Worm (Caenorhabditis elegans) whole organism, L2 larva: ENCODE measurements around the gene clc-28.

Experiments
- ZK546.5 ChIP-seq: sonication (generic microtip); optimal IDR thresholded peaks from 2 replicates; lab custom pipeline; 2017; ENCODE audit warnings: missing biosample characterization, missing genetic modification characterization
- alr-1 ChIP-seq: fragments of 150-350 bp; optimal IDR thresholded peaks from 2 replicates; lab custom pipeline; 2014; ENCODE audit warnings: missing biosample characterization, missing genetic modification characterization
- ama-1 ChIP-seq: fragments of 150-350 bp; optimal IDR thresholded peaks from 2 replicates; lab custom pipeline; 2018; ENCODE audit warnings: inconsistent platforms
- blmp-1 ChIP-seq: sonication (generic microtip); optimal IDR thresholded peaks from 2 replicates; lab custom pipeline; 2017; ENCODE audit warnings: missing genetic modification characterization, mild to moderate bottlenecking, missing compliant biosample characterization, antibody characterized with exemption, moderate library complexity; ENCODE audit not compliant: insufficient read depth
- ceh-16 ChIP-seq: fragments of 150-350 bp; optimal IDR thresholded peaks from 2 replicates; lab custom pipeline; 2014; ENCODE audit warnings: missing biosample characterization, missing genetic modification characterization
- crh-2 ChIP-seq: sonication (generic microtip); optimal IDR thresholded peaks from 2 replicates; lab custom pipeline; 2017; ENCODE audit warnings: missing biosample characterization, missing genetic modification characterization
- dmd-4 ChIP-seq: sonication (generic microtip); optimal IDR thresholded peaks from 2 replicates; lab custom pipeline; 2017; ENCODE audit warnings: missing biosample characterization, missing genetic modification characterization
- egl-27 ChIP-seq: sonication (generic microtip); optimal IDR thresholded peaks from 3 replicates; lab custom pipeline; 2017; ENCODE audit warnings: missing biosample characterization, missing genetic modification reagents, missing genetic modification characterization
- elt-1 ChIP-seq: fragments of 150-350 bp; optimal IDR thresholded peaks from 2 replicates; lab custom pipeline; 2014; ENCODE audit warnings: missing biosample characterization, missing genetic modification characterization
- elt-3 ChIP-seq: sonication (generic microtip); optimal IDR thresholded peaks from 2 replicates; lab custom pipeline; 2017; ENCODE audit warnings: missing biosample characterization, missing genetic modification characterization
- fos-1 ChIP-seq: fragments of 150-350 bp; optimal IDR thresholded peaks from 2 replicates; lab custom pipeline; 2014; ENCODE audit warnings: missing biosample characterization, missing genetic modification characterization
- gmeb-1 ChIP-seq: fragments of 150-350 bp; optimal IDR thresholded peaks from 2 replicates; lab custom pipeline; 2014; ENCODE audit warnings: missing biosample characterization, missing genetic modification characterization
- lin-13 ChIP-seq: fragments of 150-350 bp; optimal IDR thresholded peaks from 2 replicates; lab custom pipeline; 2014; ENCODE audit warnings: missing biosample characterization, missing genetic modification reagents, missing genetic modification characterization
- lin-39 ChIP-seq: fragments of 150-350 bp; optimal IDR thresholded peaks from 2 replicates; lab custom pipeline; 2014; ENCODE audit warnings: missing biosample characterization, missing genetic modification reagents, missing genetic modification characterization
- lsy-2 ChIP-seq, 2 experiments: fragments of 150-350 bp in 1 of 2; sonication (generic microtip) in 1 of 2; optimal IDR thresholded peaks; 2 replicates each; lab custom pipeline; 2014 to 2017; ENCODE audit warnings: missing biosample characterization in 2 of 2, missing genetic modification characterization in 2 of 2
- mab-5 ChIP-seq: fragments of 150-350 bp; optimal IDR thresholded peaks from 2 replicates; lab custom pipeline; 2014; ENCODE audit warnings: missing biosample characterization, missing genetic modification characterization
- mdl-1 ChIP-seq, 2 experiments: fragments of 150-350 bp in 1 of 2; sonication (generic microtip) in 1 of 2; optimal IDR thresholded peaks; 2 replicates each; lab custom pipeline; 2017; ENCODE audit warnings: missing biosample characterization in 2 of 2, missing genetic modification characterization in 2 of 2
- nhr-11 ChIP-seq: fragments of 150-350 bp; optimal IDR thresholded peaks from 2 replicates; lab custom pipeline; 2014; ENCODE audit warnings: missing biosample characterization, missing genetic modification characterization
- nhr-12 ChIP-seq: fragments of 150-350 bp; optimal IDR thresholded peaks from 2 replicates; lab custom pipeline; 2014; ENCODE audit warnings: missing biosample characterization, missing genetic modification characterization
- nhr-129 ChIP-seq: fragments of 150-350 bp; optimal IDR thresholded peaks from 2 replicates; lab custom pipeline; 2014; ENCODE audit warnings: missing biosample characterization, missing genetic modification characterization
- nhr-21 ChIP-seq: fragments of 150-350 bp; optimal IDR thresholded peaks from 2 replicates; lab custom pipeline; 2014; ENCODE audit warnings: missing biosample characterization, missing genetic modification characterization
- nhr-237 ChIP-seq: fragments of 150-350 bp; optimal IDR thresholded peaks from 2 replicates; lab custom pipeline; 2014; ENCODE audit warnings: missing biosample characterization, missing genetic modification characterization
- nhr-6 ChIP-seq: fragments of 150-350 bp; optimal IDR thresholded peaks from 2 replicates; lab custom pipeline; 2014; ENCODE audit warnings: missing biosample characterization, missing genetic modification characterization
- nhr-77 ChIP-seq: fragments of 150-350 bp; optimal IDR thresholded peaks from 2 replicates; lab custom pipeline; 2014; ENCODE audit warnings: missing biosample characterization, missing genetic modification characterization
- peb-1 ChIP-seq: fragments of 150-350 bp; optimal IDR thresholded peaks from 2 replicates; lab custom pipeline; 2014; ENCODE audit warnings: missing biosample characterization, missing genetic modification characterization
- sem-4 ChIP-seq: fragments of 150-350 bp; optimal IDR thresholded peaks from 2 replicates; lab custom pipeline; 2014; ENCODE audit warnings: missing biosample characterization, missing genetic modification reagents, missing genetic modification characterization
- skn-1 ChIP-seq: sonication (generic microtip); optimal IDR thresholded peaks from 2 replicates; lab custom pipeline; 2017; ENCODE audit warnings: missing biosample characterization, missing genetic modification characterization
- sma-9 ChIP-seq, 2 experiments: fragments of 150-350 bp in 1 of 2; sonication (generic microtip) in 1 of 2; optimal IDR thresholded peaks; 2 replicates each; lab custom pipeline; 2014 to 2016; ENCODE audit warnings: missing genetic modification characterization in 2 of 2, mild to moderate bottlenecking in 1 of 2, missing biosample characterization in 1 of 2, missing compliant biosample characterization in 1 of 2, missing genetic modification reagents in 1 of 2, moderate library complexity in 1 of 2
- snpc-4 ChIP-seq: fragments of 150-350 bp; optimal IDR thresholded peaks from 2 replicates; lab custom pipeline; 2014; ENCODE audit warnings: missing biosample characterization, missing genetic modification characterization
- unc-55 ChIP-seq: fragments of 150-350 bp; sonication (generic microtip); optimal IDR thresholded peaks from 3 replicates; lab custom pipeline; 2014; ENCODE audit warnings: missing biosample characterization, missing genetic modification reagents, missing genetic modification characterization
- unc-62 ChIP-seq: fragments of 150-350 bp; optimal IDR thresholded peaks from 2 replicates; lab custom pipeline; 2014; ENCODE audit warnings: missing biosample characterization, missing genetic modification reagents, missing genetic modification characterization
- zag-1 ChIP-seq: fragments of 150-350 bp; optimal IDR thresholded peaks from 2 replicates; lab custom pipeline; 2014; ENCODE audit warnings: missing biosample characterization, missing genetic modification characterization

clc-28 gene

ce11 chrIII:8303440-8303839, 35.8 kb downstream of the clc-28 start:
- TF ChIP-seq mdl-1 (tag; optimal IDR thresholded peaks at IDR 0.05; lab: Kevin White, UChicago) (no peak), nhr-237 (no peak), elt-1 (tag; lab: Kevin White, UChicago) (no peak), egl-27 (tag; lab: Kevin White, UChicago) (no peak), unc-55 (GFP tag; lab: Kevin White, UChicago) (no peak), sem-4 (no peak), alr-1 (tag; lab: Kevin White, UChicago) (no peak), skn-1 (tag; lab: Kevin White, UChicago) (no peak), peb-1 (no peak), ceh-16 (tag; lab: Kevin White, UChicago) (no peak), nhr-12 (no peak), unc-62 (GFP tag; lab: Kevin White, UChicago) (no peak), nhr-6 (no peak), nhr-129 (tag; lab: Kevin White, UChicago) (no peak)

- no peak for TF ChIP-seq sem-4
- no peak for TF ChIP-seq elt-3 (tag; lab: Kevin White, UChicago)
- TF ChIP-seq blmp-1 (tag; lab: Kevin White, UChicago), result no peak
- TF ChIP-seq lin-13 (GFP tag; lab: Kevin White, UChicago), result no peak
- TF ChIP-seq lsy-2 (tag; optimal IDR thresholded peaks at IDR 0.05; lab: Kevin White, UChicago), result no peak
These were observed 38.3 kb downstream of the clc-28 start for ce11 chrIII:8300860-8301396.

ce11 chrIII:8299734-8300133, 39.5 kb downstream of the clc-28 start:
- no peak for TF ChIP-seq sma-9 (GFP tag; optimal IDR thresholded peaks at IDR 0.05; lab: Kevin White, UChicago)
- no peak for TF ChIP-seq sma-9 (tag; optimal IDR thresholded peaks at IDR 0.05; lab: Kevin White, UChicago)
- TF ChIP-seq fos-1, result peak; percentile 59

ce11 chrIII:8299078-8299587, 40.1 kb downstream of the clc-28 start:
- no peak for TF ChIP-seq nhr-21 (tag; lab: Kevin White, UChicago)
- TF ChIP-seq nhr-77, result no peak
- no peak for TF ChIP-seq sma-9 (GFP tag; optimal IDR thresholded peaks at IDR 0.05; lab: Kevin White, UChicago)
- TF ChIP-seq sma-9 (tag; optimal IDR thresholded peaks at IDR 0.05; lab: Kevin White, UChicago), result no peak
- TF ChIP-seq mab-5, result no peak
- no peak for TF ChIP-seq nhr-237
- no peak for TF ChIP-seq lsy-2 (tag; optimal IDR thresholded peaks at IDR 0.05; lab: Kevin White, UChicago)
- TF ChIP-seq snpc-4 (tag; lab: Kevin White, UChicago), result no peak
- no peak for TF ChIP-seq peb-1
- TF ChIP-seq nhr-129 (tag; lab: Kevin White, UChicago), result no peak
- no peak for TF ChIP-seq crh-2 (tag; lab: Kevin White, UChicago)
- TF ChIP-seq dmd-4 (tag; lab: Kevin White, UChicago), result no peak
- no peak for TF ChIP-seq lin-39 (tag; lab: Kevin White, UChicago)
- no peak for TF ChIP-seq elt-1 (tag; lab: Kevin White, UChicago)
- TF ChIP-seq gmeb-1 (tag; lab: Kevin White, UChicago), result no peak
- TF ChIP-seq ZK546.5 (tag; lab: Kevin White, UChicago), result no peak
- no peak for TF ChIP-seq zag-1 (tag; lab: Kevin White, UChicago)
- TF ChIP-seq unc-55 (GFP tag; lab: Kevin White, UChicago), result no peak
- no peak for TF ChIP-seq ceh-16 (tag; lab: Kevin White, UChicago)
- no peak for TF ChIP-seq nhr-11 (tag; lab: Kevin White, UChicago)
- no peak for TF ChIP-seq nhr-12

- TF ChIP-seq nhr-6 (no peak), fos-1 (peak; percentile 24)
These were observed 40.9 kb downstream of the clc-28 start for ce11 chrIII:8298216-8298920.

- TF ChIP-seq ama-1, result no peak
- peak; percentile 56 for TF ChIP-seq fos-1
These were observed 46.0 kb downstream of the clc-28 start for ce11 chrIII:8293260-8293659.
